Fruit fly (Drosophila melanogaster) whole organism, embryonic: ENCODE data around the gene RtcB.

ENCODE experiments used
- BEAF-32 ChIP-seq: fragments of 200-800 bp; sonication (Bioruptor generic); optimal IDR thresholded peaks from 3 replicates; lab custom pipeline; 2017; ENCODE audit warnings: missing biosample characterization, missing genetic modification characterization, mild to moderate bottlenecking, moderate library complexity, missing genetic modification reagents
- CG1024 ChIP-seq: fragments of 200-800 bp; sonication (Bioruptor generic); IDR thresholded peaks from 2 replicates; pipeline ENCODE4 v1.3.6; 2022; ENCODE audit warnings: missing biosample characterization, missing genetic modification characterization
- CG10543 ChIP-seq: fragments of 200-800 bp; sonication (Bioruptor generic); optimal IDR thresholded peaks from 3 replicates; lab custom pipeline; 2017; ENCODE audit warnings: missing biosample characterization, mild to moderate bottlenecking, missing genetic modification characterization, moderate library complexity
- CG11085 ChIP-seq: fragments of 200-800 bp; sonication (Bioruptor generic); IDR thresholded peaks from 2 replicates; pipeline ENCODE4 v1.3.6; 2022; ENCODE audit warnings: missing biosample characterization, missing genetic modification characterization
- CG13287 ChIP-seq: fragments of 200-800 bp; sonication (Bioruptor generic); IDR thresholded peaks from 2 replicates; pipeline ENCODE4 v1.3.6; 2022; ENCODE audit warnings: missing biosample characterization, missing genetic modification characterization; ENCODE audit not compliant: partially characterized antibody
- CG15073 ChIP-seq: fragments of 200-800 bp; sonication (Bioruptor generic); optimal IDR thresholded peaks from 2 replicates; lab custom pipeline; 2016; ENCODE audit warnings: missing biosample characterization, missing genetic modification characterization
- CG34224 ChIP-seq: fragments of 200-800 bp; sonication (Bioruptor generic); IDR thresholded peaks from 3 replicates; pipeline ENCODE4 v1.3.6; 2022; ENCODE audit warnings: missing biosample characterization, missing genetic modification characterization; ENCODE audit not compliant: partially characterized antibody
- Dll ChIP-seq: fragments of 200-800 bp; sonication (Bioruptor generic); IDR thresholded peaks from 4 replicates; pipeline ENCODE4 v1.3.6; 2022; ENCODE audit warnings: missing biosample characterization, missing genetic modification characterization; ENCODE audit not compliant: partially characterized antibody
- Dp ChIP-seq: fragments of 200-800 bp; sonication (Bioruptor generic); optimal IDR thresholded peaks from 2 replicates; lab custom pipeline; 2018; ENCODE audit warnings: missing biosample characterization, mild to moderate bottlenecking, missing genetic modification characterization, moderate library complexity
- E2f2 ChIP-seq: fragments of 200-800 bp; sonication (Bioruptor generic); IDR thresholded peaks from 2 replicates; pipeline ENCODE4 v1.3.6; 2022; ENCODE audit warnings: missing biosample characterization, missing genetic modification characterization
- Hey ChIP-seq: fragments of 200-800 bp; sonication (Bioruptor generic); optimal IDR thresholded peaks from 3 replicates; lab custom pipeline; 2018; ENCODE audit warnings: missing biosample characterization, mild to moderate bottlenecking, missing genetic modification characterization
- Hr39 ChIP-seq: fragments of >200 bp; optimal IDR thresholded peaks from 2 replicates; lab custom pipeline; 2017
- Jarid2 ChIP-seq: fragments of 200-800 bp; sonication (Bioruptor generic); optimal IDR thresholded peaks from 3 replicates; lab custom pipeline; 2017; ENCODE audit warnings: mild to moderate bottlenecking, missing biosample characterization, missing genetic modification reagents, missing genetic modification characterization
- MESR4 ChIP-seq: fragments of 200-800 bp; sonication (Bioruptor generic); optimal IDR thresholded peaks from 2 replicates; lab custom pipeline; 2018; ENCODE audit warnings: missing biosample characterization, mild to moderate bottlenecking, missing genetic modification characterization, moderate library complexity
- Med ChIP-seq: fragments of 200-800 bp; sonication (Bioruptor generic); peaks from one replicate; lab custom pipeline; 2016; ENCODE audit warnings: missing biosample characterization, missing genetic modification characterization, mild to moderate bottlenecking, inconsistent platforms, moderate library complexity
- Optix ChIP-seq: fragments of 200-800 bp; sonication (Bioruptor generic); IDR thresholded peaks from 3 replicates; pipeline ENCODE4 v1.3.6; 2022; ENCODE audit warnings: missing biosample characterization, missing genetic modification characterization
- ac ChIP-seq: fragments of 200-800 bp; sonication (Bioruptor generic); optimal IDR thresholded peaks from 3 replicates; lab custom pipeline; 2017; ENCODE audit warnings: missing biosample characterization, mild to moderate bottlenecking, missing genetic modification characterization
- ap ChIP-seq: fragments of 200-800 bp; sonication (Bioruptor generic); IDR thresholded peaks from 2 replicates; pipeline ENCODE4 v1.3.6; 2022; ENCODE audit warnings: missing biosample characterization, missing genetic modification characterization
- btn ChIP-seq: fragments of 200-800 bp; sonication (Bioruptor generic); optimal IDR thresholded peaks from 2 replicates; lab custom pipeline; 2016; ENCODE audit warnings: missing biosample characterization, missing genetic modification characterization
- chif ChIP-seq, 2 experiments: fragments of 200-800 bp; sonication (Bioruptor generic); optimal IDR thresholded peaks; 3 replicates each; lab custom pipeline; 2016; ENCODE audit warnings: missing biosample characterization in 2 of 2, missing genetic modification characterization in 2 of 2
- chinmo ChIP-seq: fragments of 200-800 bp; sonication (Bioruptor generic); IDR thresholded peaks from 4 replicates; pipeline ENCODE4 v1.3.6; 2022; ENCODE audit warnings: missing biosample characterization, missing genetic modification characterization; ENCODE audit not compliant: partially characterized antibody
- crp ChIP-seq, 2 experiments: fragments of 200-800 bp; sonication (Bioruptor generic); optimal IDR thresholded peaks; 2 replicates in 1 of 2; 3 replicates in 1 of 2; lab custom pipeline; 2017; ENCODE audit warnings: missing biosample characterization in 2 of 2, missing genetic modification characterization in 2 of 2, mild to moderate bottlenecking in 1 of 2, moderate library complexity in 1 of 2
- dysf ChIP-seq: fragments of 200-800 bp; sonication (Bioruptor generic); IDR thresholded peaks from 3 replicates; pipeline ENCODE4 v1.3.6; 2022; ENCODE audit warnings: missing biosample characterization, missing genetic modification characterization
- eve ChIP-seq, 2 experiments: fragments of >200 bp; optimal IDR thresholded peaks; 2 replicates each; lab custom pipeline; 2017; ENCODE audit warnings: missing biosample characterization in 2 of 2, missing genetic modification characterization in 2 of 2
- grn ChIP-seq: fragments of 200-800 bp; sonication (Bioruptor generic); optimal IDR thresholded peaks from 3 replicates; lab custom pipeline; 2017; ENCODE audit warnings: missing biosample characterization, missing genetic modification characterization
- gsb ChIP-seq: fragments of 200-800 bp; sonication (Bioruptor generic); IDR thresholded peaks from 2 replicates; pipeline ENCODE4 v1.3.6; 2022; ENCODE audit warnings: missing biosample characterization, missing genetic modification characterization
- insv ChIP-seq, 2 experiments: fragments of 200-800 bp; sonication (Bioruptor generic); optimal IDR thresholded peaks; 3 replicates each; lab custom pipeline; 2016 to 2018; ENCODE audit warnings: missing biosample characterization in 2 of 2, missing genetic modification characterization in 2 of 2
- kay ChIP-seq: fragments of 200-800 bp; sonication (Bioruptor generic); optimal IDR thresholded peaks from 2 replicates; lab custom pipeline; 2016; ENCODE audit warnings: missing biosample characterization, missing genetic modification characterization
- lab ChIP-seq: fragments of 200-800 bp; sonication (Bioruptor generic); optimal IDR thresholded peaks from 3 replicates; lab custom pipeline; 2017; ENCODE audit warnings: missing biosample characterization, missing genetic modification characterization, mild to moderate bottlenecking, moderate library complexity, missing genetic modification reagents
- lmd ChIP-seq: fragments of 200-800 bp; sonication (Bioruptor generic); IDR thresholded peaks from 2 replicates; pipeline ENCODE4 v1.3.6; 2022; ENCODE audit warnings: missing biosample characterization, missing genetic modification characterization
- lov ChIP-seq, 2 experiments: fragments of 200-800 bp in 1 of 2; fragments of >200 bp in 1 of 2; sonication (Bioruptor generic) in 1 of 2; IDR thresholded peaks in 1 of 2; optimal IDR thresholded peaks in 1 of 2; 2 replicates in 1 of 2; 3 replicates in 1 of 2; pipeline versions ENCODE4 v1.3.6 to Lab custom; 2017 to 2022; ENCODE audit warnings: missing biosample characterization in 1 of 2, missing genetic modification characterization in 1 of 2
- mld ChIP-seq: fragments of 200-800 bp; sonication (Bioruptor generic); IDR thresholded peaks from 3 replicates; pipeline ENCODE4 v1.3.6; 2022; ENCODE audit warnings: missing biosample characterization, missing genetic modification characterization; ENCODE audit not compliant: partially characterized antibody
- pzg ChIP-seq: fragments of 200-800 bp; sonication (Bioruptor generic); optimal IDR thresholded peaks from 3 replicates; lab custom pipeline; 2018; ENCODE audit warnings: missing biosample characterization, mild to moderate bottlenecking, missing genetic modification characterization, moderate library complexity
- so ChIP-seq: fragments of 200-800 bp; sonication (Bioruptor generic); IDR thresholded peaks from 3 replicates; pipeline ENCODE4 v1.3.6; 2022; ENCODE audit warnings: missing biosample characterization, missing genetic modification characterization
- trh ChIP-seq: fragments of 200-800 bp; sonication (Bioruptor generic); optimal IDR thresholded peaks from 2 replicates; lab custom pipeline; 2016; ENCODE audit warnings: missing biosample characterization, missing genetic modification characterization
- wdn ChIP-seq: fragments of 200-800 bp; sonication (Bioruptor generic); IDR thresholded peaks from 2 replicates; pipeline ENCODE4 v1.3.6; 2022; ENCODE audit warnings: missing biosample characterization, missing genetic modification characterization

Gene RtcB

DNA sequence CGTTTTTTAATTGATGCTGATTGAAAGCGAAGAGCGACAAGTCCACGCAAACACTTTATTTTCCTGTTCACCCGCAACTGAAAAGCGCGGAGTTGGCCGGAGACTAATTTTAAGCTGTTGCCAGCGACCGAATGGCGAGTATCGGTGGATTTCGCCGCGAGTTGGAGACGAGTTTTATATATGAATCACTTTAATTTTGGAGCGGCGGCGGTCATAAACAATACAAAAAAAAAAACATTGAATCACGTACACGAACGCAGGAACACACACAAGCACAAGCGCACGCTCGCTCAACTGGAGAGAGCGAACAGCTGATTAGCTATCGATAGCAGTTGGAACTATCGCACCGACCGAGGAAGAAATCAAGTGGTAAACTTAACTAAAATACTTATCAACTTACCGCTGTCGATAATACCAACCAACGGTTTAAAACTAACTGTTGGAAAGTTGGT lies 4.1 kb upstream of the RtcB start, which contains the start of gene Pax (continued):
- no peak for TF ChIP-seq chif (GFP tag; optimal IDR thresholded peaks at IDR 0.05; lab: Kevin White, UChicago)
- no peak for TF ChIP-seq CG15073
- no peak for TF ChIP-seq trh (GFP tag; lab: Kevin White, UChicago)
- no peak for TF ChIP-seq lab (GFP tag; lab: Kevin White, UChicago)
- no peak for TF ChIP-seq ap
- TF ChIP-seq CG10543 (GFP tag; lab: Kevin White, UChicago): peak; percentile 46
- TF ChIP-seq eve (GFP tag; optimal IDR thresholded peaks at IDR 0.05; lab: Kevin White, UChicago): no peak
- no peak for TF ChIP-seq so (GFP tag; lab: Robert Waterston, UW)
- TF ChIP-seq kay: peak; percentile 55

- TF ChIP-seq Jarid2 (GFP tag; lab: Kevin White, UChicago): no peak
- no peak for TF ChIP-seq gsb (GFP tag; lab: Robert Waterston, UW)
- 0 out of 3 replicates have a peak, but pooled peaks have one; percentile 19 for TF ChIP-seq dysf
- 0 out of 3 replicates have a peak, but pooled peaks have one; percentile 16 for TF ChIP-seq Optix
- TF ChIP-seq MESR4: no peak
- TF ChIP-seq grn (GFP tag; lab: Kevin White, UChicago): peak; percentile 93
- TF ChIP-seq ac (GFP tag; lab: Kevin White, UChicago): no peak
Observed at dm6 chr2L:19429731-19430130, 712 bp upstream of the RtcB start.

DNA sequence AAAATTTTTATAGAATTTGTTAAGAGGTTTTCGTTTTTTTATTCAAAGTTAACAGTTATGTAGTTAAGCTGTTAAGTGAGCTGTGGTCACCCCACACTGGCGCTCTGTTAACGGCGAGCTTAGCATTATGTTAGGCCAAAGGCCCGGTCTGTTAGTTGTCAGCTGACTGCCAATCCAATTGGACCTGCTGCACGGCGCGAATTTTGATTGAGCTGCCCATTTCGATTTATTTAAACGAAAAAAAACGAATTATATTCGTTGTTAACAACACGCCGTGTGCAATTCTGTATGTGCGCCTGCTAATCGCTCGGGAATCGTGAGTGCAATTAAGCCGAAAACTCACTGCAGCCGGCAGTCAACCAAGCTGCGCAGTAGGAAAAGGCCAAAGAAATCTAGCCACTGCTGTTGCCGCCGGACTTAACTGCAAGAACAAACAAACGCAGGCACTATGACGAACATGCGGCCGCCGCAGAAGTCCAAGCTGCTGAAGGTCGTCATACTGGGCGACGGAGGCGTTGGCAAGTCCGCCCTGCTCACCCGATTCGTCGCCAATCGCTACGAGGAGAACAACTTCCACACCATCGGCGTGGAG lies 2.1 kb downstream of the RtcB start, which contains the start of gene Rab9:
TSS of gene Rab9 (plus strand) at position 151 of the 592 bp plus-strand sequence.
- no peak for TF ChIP-seq CG34224 (GFP tag; lab: Robert Waterston, UW)
- peak; percentile 69 for TF ChIP-seq E2f2 (GFP tag; lab: Robert Waterston, UW)
- TF ChIP-seq Dll (GFP tag; lab: Robert Waterston, UW): 0 out of 4 replicates have a peak, but pooled peaks have one; percentile 22
- TF ChIP-seq wdn: 0 out of 2 replicates have a peak, but pooled peaks have one; percentile 16
- no peak for TF ChIP-seq CG1024
- TF ChIP-seq btn (GFP tag; lab: Kevin White, UChicago): no peak
- TF ChIP-seq lov (optimal IDR thresholded peaks at IDR 0.05; lab: Kevin White, UChicago): no peak
- no peak for TF ChIP-seq lov (GFP tag; IDR thresholded peaks at IDR 0.05; lab: Robert Waterston, UW)
- TF ChIP-seq kay: no peak
- TF ChIP-seq mld (GFP tag; lab: Robert Waterston, UW): 0 out of 3 replicates have a peak, but pooled peaks have one; percentile 43
- peak; percentile 53 for TF ChIP-seq Dp (GFP tag; lab: Kevin White, UChicago)
- TF ChIP-seq chinmo (GFP tag; lab: Robert Waterston, UW): peak; percentile 86; the same call in 1 of the 4 replicates
- no peak for TF ChIP-seq Hr39
- TF ChIP-seq CG11085 (GFP tag; lab: Robert Waterston, UW): no peak
- peak; percentile 26; the same call in 1 of the 2 replicates for TF ChIP-seq CG13287 (GFP tag; lab: Robert Waterston, UW)
- peak in 1 of 2 experiments; percentile 75 for TF ChIP-seq crp (GFP tag; optimal IDR thresholded peaks at IDR 0.05; lab: Kevin White, UChicago)
- peak; percentile 68 for TF ChIP-seq Med (GFP tag; lab: Kevin White, UChicago)
- TF ChIP-seq insv (GFP tag; optimal IDR thresholded peaks at IDR 0.05; lab: Kevin White, UChicago): peak; percentile 1 to 87
- peak; percentile 4 for TF ChIP-seq pzg (GFP tag; lab: Kevin White, UChicago)
- no peak for TF ChIP-seq Hey (tag; lab: Kevin White, UChicago)
- TF ChIP-seq BEAF-32 (GFP tag; lab: Kevin White, UChicago): no peak
- TF ChIP-seq lmd (GFP tag; lab: Robert Waterston, UW): 0 out of 2 replicates have a peak, but pooled peaks have one; percentile 7
